Worm (Caenorhabditis elegans) whole organism, midembryonic: ENCODE results near the gene T04F8.2.

Source experiments
- T22C8.4 ChIP-seq: fragments of 200-800 bp; sonication (Bioruptor generic); IDR thresholded peaks from 2 replicates; pipeline ENCODE4 v1.3.6; 2022; ENCODE audit warnings: missing genetic modification characterization, missing compliant biosample characterization
- flt-1 ChIP-seq: fragments of 200-800 bp; sonication (Bioruptor generic); IDR thresholded peaks from 2 replicates; pipeline ENCODE4 v1.3.6; 2022; ENCODE audit warnings: missing genetic modification characterization, missing compliant biosample characterization
- klf-2 ChIP-seq: fragments of 200-800 bp; sonication (Bioruptor generic); conservative IDR thresholded peaks from 2 replicates; pipeline ENCODE4 v1.3.6; 2022; ENCODE audit warnings: missing genetic modification reagents, missing genetic modification characterization, missing compliant biosample characterization
- med-1 ChIP-seq: sonication (generic microtip); optimal IDR thresholded peaks from 2 replicates; lab custom pipeline; 2017; ENCODE audit warnings: missing genetic modification characterization, mild to moderate bottlenecking, missing compliant biosample characterization, antibody characterized with exemption, missing genetic modification reagents; ENCODE audit not compliant: insufficient read depth
- ref-1 ChIP-seq: fragments of 200-800 bp; sonication (Bioruptor generic); conservative IDR thresholded peaks from 2 replicates; pipeline ENCODE4 v1.3.6; 2022; ENCODE audit warnings: missing genetic modification reagents, missing genetic modification characterization, missing compliant biosample characterization

ce11 chrX:11605214-11605765 is 51.1 kb downstream of the T04F8.2 start, which contains the start of gene ftt-2:
- TF ChIP-seq T22C8.4 (GFP tag; lab: Robert Waterston, UW): no peak
- TF ChIP-seq klf-2: no peak
- TF ChIP-seq flt-1 (GFP tag; lab: Robert Waterston, UW): no peak
- TF ChIP-seq ref-1 (GFP tag; lab: Robert Waterston, UW): no peak
- TF ChIP-seq med-1 (GFP tag; lab: Kevin White, UChicago): no peak
